Fruit fly (Drosophila melanogaster): ENCODE measurements around the gene CG33502.
"Not testable (repeated sequence)": the region's sequence is repeated elsewhere in the genome, so short reads cannot be mapped to it uniquely, and the experiment has no call there.

CG33502 gene

DNA sequence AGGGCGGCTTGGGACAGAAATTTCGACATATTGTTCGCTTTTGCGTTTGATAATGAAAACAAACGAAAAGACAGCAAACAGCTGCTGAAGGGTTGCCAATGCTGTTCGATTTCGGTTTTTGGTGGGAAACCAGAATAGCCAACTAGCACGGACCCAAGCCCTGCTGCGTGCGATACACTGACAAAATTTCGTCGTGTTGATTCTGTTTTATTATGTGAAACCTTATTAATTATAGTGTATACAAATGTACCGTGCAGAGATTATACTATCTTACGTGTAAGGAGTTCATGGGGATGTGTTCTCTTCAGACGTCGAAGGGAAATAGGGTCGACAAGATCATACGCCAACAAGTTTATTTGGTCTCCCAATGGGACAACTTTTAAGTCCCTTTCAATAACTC, 12.3 kb upstream of the CG33502 start, which contains the start of gene CG32500:
CG32500 (minus strand) TSS at position 110 of the 400 bp plus-strand sequence.
- peak; percentile 6 for TF ChIP-seq CG14711 (tag; optimal IDR thresholded peaks at IDR 0.05)

DNA sequence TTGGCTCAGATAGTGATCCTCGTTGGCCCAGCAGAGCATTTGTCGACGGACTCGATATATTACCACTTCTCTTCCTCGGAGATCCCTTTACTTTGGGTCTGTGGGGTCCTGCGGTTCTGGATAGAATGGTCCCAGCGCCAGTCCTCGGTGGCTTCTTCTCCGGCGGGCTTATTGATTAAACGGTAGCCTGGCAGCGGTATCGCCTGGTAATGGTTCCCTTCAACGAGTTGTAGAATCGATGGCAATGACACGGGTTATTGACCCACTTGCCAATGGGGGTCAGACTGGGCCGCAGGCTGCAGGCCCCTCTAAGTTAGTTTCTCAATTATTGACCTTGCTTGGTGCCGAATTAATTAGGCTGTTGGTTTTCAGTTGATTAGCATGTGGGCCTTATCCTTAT, 9.7 kb upstream of the CG33502 start, which contains the start of gene CG32819:
CG32819 (minus strand) TSS at position 101 of the 400 bp plus-strand sequence.
- TF ChIP-seq tj, CG7045, CG12768 (GFP tag; optimal IDR thresholded peaks at IDR 0.05): not testable (repeated sequence)

DNA sequence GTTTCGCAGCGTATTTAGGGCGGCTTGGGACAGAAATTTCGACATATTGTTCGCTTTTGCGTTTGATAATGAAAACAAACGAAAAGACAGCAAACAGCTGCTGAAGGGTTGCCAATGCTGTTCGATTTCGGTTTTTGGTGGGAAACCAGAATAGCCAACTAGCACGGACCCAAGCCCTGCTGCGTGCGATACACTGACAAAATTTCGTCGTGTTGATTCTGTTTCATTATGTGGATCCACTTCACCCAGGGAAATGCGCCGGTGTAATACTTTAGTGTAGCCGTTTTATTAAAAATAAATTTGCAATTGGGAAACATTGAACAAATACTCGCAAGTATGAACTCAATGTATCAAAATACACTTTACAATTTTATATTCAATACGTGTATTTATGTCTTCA, 6.2 kb upstream of the CG33502 start, which contains the start of gene CG32857:
CG32857 (minus strand) TSS at position 101 of the 400 bp plus-strand sequence.
- TF ChIP-seq CG14711 (tag; optimal IDR thresholded peaks at IDR 0.05); CG7101 (tag; optimal IDR thresholded peaks at IDR 0.05); cnc (optimal IDR thresholded peaks at IDR 0.05): not testable (repeated sequence)

DNA sequence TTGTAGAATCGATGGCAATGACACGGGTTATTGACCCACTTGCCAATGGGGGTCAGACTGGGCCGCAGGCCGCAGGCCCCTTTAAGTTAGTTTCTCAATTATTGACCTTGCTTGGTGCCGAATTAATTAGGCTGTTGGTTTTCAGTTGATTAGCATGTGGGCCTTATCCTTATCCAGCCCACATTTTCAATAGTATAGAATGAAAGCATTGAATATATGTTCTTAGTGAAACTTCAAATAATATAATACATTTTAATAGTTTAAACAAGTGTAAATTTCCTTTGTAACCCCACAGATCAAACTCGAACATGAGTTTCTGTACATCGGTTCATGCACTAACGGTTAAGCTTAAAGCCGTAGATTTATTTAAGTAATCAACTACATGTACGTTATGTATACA, 3.8 kb upstream of the CG33502 start, which contains the start of gene CG32820:
CG32820 (minus strand) TSS at position 101 of the 400 bp plus-strand sequence.
- not testable (repeated sequence) for TF ChIP-seq CG7101 (tag; optimal IDR thresholded peaks at IDR 0.05); Clk (GFP tag; optimal IDR thresholded peaks at IDR 0.05); Mnt (GFP tag; optimal IDR thresholded peaks at IDR 0.05)

DNA sequence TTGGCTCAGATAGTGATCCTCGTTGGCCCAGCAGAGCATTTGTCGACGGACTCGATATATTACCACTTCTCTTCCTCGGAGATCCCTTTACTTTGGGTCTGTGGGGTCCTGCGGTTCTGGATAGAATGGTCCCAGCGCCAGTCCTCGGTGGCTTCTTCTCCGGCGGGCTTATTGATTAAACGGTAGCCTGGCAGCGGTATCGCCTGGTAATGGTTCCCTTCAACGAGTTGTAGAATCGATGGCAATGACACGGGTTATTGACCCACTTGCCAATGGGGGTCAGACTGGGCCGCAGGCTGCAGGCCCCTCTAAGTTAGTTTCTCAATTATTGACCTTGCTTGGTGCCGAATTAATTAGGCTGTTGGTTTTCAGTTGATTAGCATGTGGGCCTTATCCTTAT, 2.5 kb downstream of the CG33502 start, which contains the start of gene CG17450:
CG17450 (minus strand) TSS at position 101 of the 400 bp plus-strand sequence.
- not testable (repeated sequence) for TF ChIP-seq ovo (GFP tag; optimal IDR thresholded peaks at IDR 0.05); CG1620 (GFP tag; optimal IDR thresholded peaks at IDR 0.05); CG14711 (tag; optimal IDR thresholded peaks at IDR 0.05)

DNA sequence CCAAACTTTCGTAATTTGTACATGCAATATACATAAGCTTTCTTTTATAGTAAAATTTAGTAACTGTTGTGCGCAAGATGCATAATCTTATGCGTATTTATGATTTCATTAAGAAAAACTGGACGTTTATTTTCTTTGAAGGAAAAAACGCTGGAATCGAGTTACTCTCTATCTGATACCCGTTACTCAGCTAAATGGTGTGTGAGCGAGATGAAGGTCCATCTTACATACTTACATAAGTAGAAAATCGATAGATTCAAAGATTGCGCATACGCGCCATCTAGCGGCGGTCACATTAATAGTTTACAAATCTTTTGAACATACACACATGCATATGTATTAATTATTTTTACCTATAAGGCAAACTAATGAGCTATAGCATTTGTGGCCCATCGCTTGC, 5.8 kb downstream of the CG33502 start:
- TF ChIP-seq CG11617 (GFP tag; optimal IDR thresholded peaks at IDR 0.05) (no peak), CG5204 (GFP tag; optimal IDR thresholded peaks at IDR 0.05) (no peak), tj (GFP tag; optimal IDR thresholded peaks at IDR 0.05) (no peak), cic (GFP tag; optimal IDR thresholded peaks at IDR 0.05) (no peak), CG7045 (GFP tag; optimal IDR thresholded peaks at IDR 0.05) (no peak), Hr96 (GFP tag; optimal IDR thresholded peaks at IDR 0.05) (no peak), CG12768 (GFP tag; optimal IDR thresholded peaks at IDR 0.05) (no peak), Mnt (GFP tag; optimal IDR thresholded peaks at IDR 0.05) (no peak), CG33017 (tag; optimal IDR thresholded peaks at IDR 0.05) (no peak), Clk (GFP tag; optimal IDR thresholded peaks at IDR 0.05) (no peak), Crg-1 (GFP tag; optimal IDR thresholded peaks at IDR 0.05) (no peak), pad (GFP tag; optimal IDR thresholded peaks at IDR 0.05) (no peak), cnc (optimal IDR thresholded peaks at IDR 0.05) (no peak), toe (GFP tag; optimal IDR thresholded peaks at IDR 0.05) (no peak)

DNA sequence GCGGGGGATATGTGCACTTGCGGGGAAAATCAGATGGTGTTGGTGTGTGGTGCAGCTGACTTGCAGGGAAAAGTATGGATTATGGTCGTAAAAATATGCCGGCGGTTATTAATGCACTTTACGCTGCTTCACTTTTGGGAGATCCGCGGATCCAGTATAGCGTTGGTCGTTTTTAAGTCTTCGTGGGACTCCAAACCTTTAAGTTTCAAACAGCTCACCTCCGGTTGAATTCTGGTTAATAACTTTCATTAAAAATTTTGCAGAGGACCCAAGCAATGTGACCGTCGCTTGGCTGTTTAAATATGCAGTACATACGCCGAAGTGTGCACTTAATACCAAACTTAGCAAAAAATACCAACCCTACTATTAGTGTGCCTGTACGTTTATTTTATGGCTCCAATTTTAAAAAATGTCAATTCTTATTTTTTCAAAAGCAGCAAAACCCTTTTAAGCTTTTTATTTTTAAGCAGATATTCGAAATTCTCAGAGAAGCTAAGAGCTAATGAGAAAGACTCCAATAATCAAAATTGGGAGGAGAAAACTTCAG, 6.3 kb downstream of the CG33502 start, which contains the start of gene GCS2alpha:
GCS2alpha (minus strand) TSS at position 309 of the 547 bp plus-strand sequence.
- no peak for TF ChIP-seq CG12768 (GFP tag; optimal IDR thresholded peaks at IDR 0.05)
- TF ChIP-seq kay (GFP tag; ENCODE audit: borderline replicate concordance) = no peak
- no peak for TF ChIP-seq CG11617 (GFP tag; optimal IDR thresholded peaks at IDR 0.05)
- no peak for TF ChIP-seq CG1620 (GFP tag; optimal IDR thresholded peaks at IDR 0.05)
- no peak for TF ChIP-seq toe (GFP tag; optimal IDR thresholded peaks at IDR 0.05)

DNA sequence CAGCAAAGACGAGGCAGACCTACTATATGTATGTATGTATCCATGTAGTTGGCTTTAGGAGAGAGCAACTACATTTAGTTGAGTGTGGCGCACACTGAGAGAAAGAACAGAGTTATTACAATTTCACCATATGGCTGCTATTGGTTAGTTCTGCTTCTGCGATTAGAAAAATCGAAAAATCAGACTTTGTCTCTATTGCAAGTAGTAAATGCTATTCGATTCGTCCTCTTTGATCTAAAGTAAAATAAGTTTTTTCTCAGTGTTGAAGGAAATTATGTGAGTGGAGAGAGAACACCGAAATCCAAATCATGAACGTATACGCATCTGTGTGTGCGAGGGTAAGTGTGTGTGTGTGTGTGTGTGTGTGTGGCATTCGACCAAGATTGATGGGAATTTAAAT, 17.4 kb downstream of the CG33502 start:
- TF ChIP-seq toe (GFP tag; optimal IDR thresholded peaks at IDR 0.05) (no peak), CG14711 (tag; optimal IDR thresholded peaks at IDR 0.05) (peak; percentile 26), bab1 (GFP tag; optimal IDR thresholded peaks at IDR 0.05) (peak; percentile 91)

DNA sequence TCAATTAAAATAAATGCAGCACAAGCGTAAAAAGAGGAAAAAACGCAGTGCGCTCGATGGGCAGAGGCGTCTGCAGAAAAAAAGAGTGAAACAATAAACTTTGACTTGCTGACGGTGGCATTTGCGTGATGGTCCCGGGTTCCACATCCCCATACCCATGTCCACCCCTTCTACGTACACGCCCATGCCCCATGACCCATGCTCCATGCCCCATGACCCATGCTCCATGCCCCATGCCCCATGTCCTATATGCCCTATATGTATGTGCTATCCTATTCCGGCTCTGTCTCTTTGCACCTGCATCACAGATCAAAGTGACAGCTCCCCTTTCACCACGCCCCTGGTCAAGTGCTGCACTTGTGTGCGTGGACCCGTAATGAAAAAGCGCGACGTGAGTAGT, 19.3 kb downstream of the CG33502 start:
- TF ChIP-seq CG5204 (GFP tag; optimal IDR thresholded peaks at IDR 0.05) (no peak), CG14711 (tag; optimal IDR thresholded peaks at IDR 0.05) (no peak), kay (GFP tag; ENCODE audit: borderline replicate concordance) (no peak), pad (GFP tag; optimal IDR thresholded peaks at IDR 0.05) (peak; percentile 16), tj (GFP tag; optimal IDR thresholded peaks at IDR 0.05) (peak; percentile 92), cic (GFP tag; optimal IDR thresholded peaks at IDR 0.05) (no peak), CG7101 (tag; optimal IDR thresholded peaks at IDR 0.05) (no peak), Crg-1 (GFP tag; optimal IDR thresholded peaks at IDR 0.05) (peak; percentile 3), bab1 (GFP tag; optimal IDR thresholded peaks at IDR 0.05) (peak; percentile 80), Clk (GFP tag; optimal IDR thresholded peaks at IDR 0.05) (no peak), cnc (optimal IDR thresholded peaks at IDR 0.05) (no peak), CG1620 (GFP tag; optimal IDR thresholded peaks at IDR 0.05) (peak; percentile 12)

All from whole organism, adult.